Worm (Caenorhabditis elegans) whole organism, L1 larva: Measurements from ENCODE around the gene Y43B11AR.1.
A peak's percentile ranks its signal among the peaks of the same experiment; 100 is the strongest.

Source experiments
- C04F5.9 ChIP-seq: sonication (generic microtip); optimal IDR thresholded peaks from 2 replicates; lab custom pipeline; 2016; ENCODE audit warnings: missing genetic modification characterization, missing compliant biosample characterization
- C34B4.2 ChIP-seq: sonication (generic microtip); optimal IDR thresholded peaks from 2 replicates; lab custom pipeline; 2017; ENCODE audit warnings: mild to moderate bottlenecking, missing genetic modification characterization, missing compliant biosample characterization
- Y116A8C.19 ChIP-seq: sonication (generic microtip); optimal IDR thresholded peaks from 2 replicates; lab custom pipeline; 2016; ENCODE audit warnings: missing compliant biosample characterization, missing genetic modification characterization, borderline replicate concordance
- aly-2 ChIP-seq: fragments of 150-350 bp; optimal IDR thresholded peaks from 2 replicates; lab custom pipeline; 2014; ENCODE audit warnings: missing biosample characterization, missing genetic modification characterization
- ceh-8 ChIP-seq: fragments of 200-800 bp; sonication (Bioruptor generic); optimal IDR thresholded peaks from 2 replicates; lab custom pipeline; 2018; ENCODE audit warnings: mild to moderate bottlenecking, missing genetic modification characterization, moderate library complexity, missing compliant biosample characterization
- ceh-82 ChIP-seq, 3 experiments: fragments of 150-350 bp in 1 of 3; sonication (generic microtip) in 2 of 3; optimal IDR thresholded peaks; 2 replicates each; lab custom pipeline; 2014 to 2017; ENCODE audit warnings: missing biosample characterization in 3 of 3, missing genetic modification characterization in 3 of 3
- ceh-88 ChIP-seq: fragments of 200-800 bp; sonication (Bioruptor generic); IDR thresholded peaks from 2 replicates; pipeline ENCODE4 v1.3.6; 2022; ENCODE audit warnings: missing genetic modification characterization, missing compliant biosample characterization
- ces-1 ChIP-seq: fragments of 150-350 bp; optimal IDR thresholded peaks from 2 replicates; lab custom pipeline; 2014; ENCODE audit warnings: missing biosample characterization, missing genetic modification reagents, missing genetic modification characterization
- dpl-1 ChIP-seq, 3 experiments: fragments of 150-350 bp in 2 of 3; sonication (generic microtip) in 1 of 3; optimal IDR thresholded peaks; 2 replicates each; lab custom pipeline; 2014 to 2017; ENCODE audit warnings: missing biosample characterization in 3 of 3, missing genetic modification characterization in 3 of 3, missing genetic modification reagents in 3 of 3
- dsc-1 ChIP-seq: sonication (generic microtip); optimal IDR thresholded peaks from 2 replicates; lab custom pipeline; 2016; ENCODE audit warnings: mild to moderate bottlenecking, missing genetic modification characterization, missing compliant biosample characterization
- efl-1 ChIP-seq, 4 experiments: fragments of 150-350 bp; optimal IDR thresholded peaks in 3 of 4; peaks in 1 of 4; 1 replicate in 1 of 4; 2 replicates in 3 of 4; lab custom pipeline; 2014; ENCODE audit warnings: missing biosample characterization in 2 of 4, missing genetic modification characterization in 2 of 4, missing genetic modification reagents in 2 of 4
- egl-13 ChIP-seq: sonication (generic microtip); optimal IDR thresholded peaks from 2 replicates; lab custom pipeline; 2016; ENCODE audit warnings: missing genotype, missing genetic modification reagents, missing genetic modification characterization, missing compliant biosample characterization
- egl-27 ChIP-seq, 2 experiments: fragments of 150-350 bp in 1 of 2; sonication (generic microtip); optimal IDR thresholded peaks; 3 replicates each; lab custom pipeline; 2017 to 2018; ENCODE audit warnings: missing biosample characterization in 2 of 2, missing genetic modification characterization in 2 of 2, missing genetic modification reagents in 2 of 2
- elt-2 ChIP-seq: sonication (generic microtip); optimal IDR thresholded peaks from 2 replicates; lab custom pipeline; 2016; ENCODE audit warnings: missing genetic modification characterization, mild to moderate bottlenecking, inconsistent platforms, missing compliant biosample characterization, missing genetic modification reagents
- elt-3 ChIP-seq, 6 experiments: fragments of 150-350 bp in 1 of 6; sonication (generic microtip); optimal IDR thresholded peaks; 2 replicates each; lab custom pipeline; 2017 to 2018; ENCODE audit warnings: missing biosample characterization in 6 of 6, missing genetic modification characterization in 6 of 6, inconsistent platforms in 1 of 6
- fkh-10 ChIP-seq: sonication (generic microtip); optimal IDR thresholded peaks from 2 replicates; lab custom pipeline; 2017; ENCODE audit warnings: missing biosample characterization, missing genetic modification reagents, missing genetic modification characterization
- grh-1 ChIP-seq: fragments of 200-800 bp; sonication (Bioruptor generic); IDR thresholded peaks from 2 replicates; pipeline ENCODE4 v1.3.6; 2022; ENCODE audit warnings: missing genetic modification reagents, missing genetic modification characterization, missing compliant biosample characterization
- irx-1 ChIP-seq: sonication (generic microtip); optimal IDR thresholded peaks from 2 replicates; lab custom pipeline; 2016; ENCODE audit warnings: missing genetic modification characterization, missing compliant biosample characterization
- isw-1 ChIP-seq: fragments of 200-800 bp; sonication (Bioruptor generic); IDR thresholded peaks from 2 replicates; pipeline ENCODE4 v1.3.6; 2022; ENCODE audit warnings: missing genetic modification characterization, missing compliant biosample characterization
- lin-13 ChIP-seq: fragments of 150-350 bp; optimal IDR thresholded peaks from 2 replicates; lab custom pipeline; 2014; ENCODE audit warnings: missing biosample characterization, missing genetic modification reagents, missing genetic modification characterization
- lin-14 ChIP-seq: fragments of 200-800 bp; sonication (Bioruptor generic); optimal IDR thresholded peaks from 2 replicates; lab custom pipeline; 2018; ENCODE audit warnings: mild to moderate bottlenecking, missing genetic modification characterization, moderate library complexity, missing compliant biosample characterization
- lin-15B ChIP-seq: fragments of 150-350 bp; sonication (generic microtip); optimal IDR thresholded peaks from 3 replicates; lab custom pipeline; 2014; ENCODE audit warnings: missing biosample characterization, missing genetic modification characterization
- lir-3 ChIP-seq: sonication (generic microtip); optimal IDR thresholded peaks from 2 replicates; lab custom pipeline; 2016; ENCODE audit warnings: mild to moderate bottlenecking, missing genetic modification characterization, moderate library complexity, missing compliant biosample characterization; ENCODE audit not compliant: poor library complexity
- lsy-2 ChIP-seq, 2 experiments: fragments of 150-350 bp; optimal IDR thresholded peaks; 2 replicates each; lab custom pipeline; 2014; ENCODE audit warnings: missing biosample characterization in 2 of 2, missing genetic modification characterization in 2 of 2
- mab-9 ChIP-seq: fragments of 200-800 bp; sonication (Bioruptor generic); IDR thresholded peaks from 2 replicates; pipeline ENCODE4 v1.3.6; 2022; ENCODE audit warnings: missing genetic modification reagents, missing genetic modification characterization, missing compliant biosample characterization
- mep-1 ChIP-seq: fragments of 150-350 bp; optimal IDR thresholded peaks from 2 replicates; lab custom pipeline; 2014; ENCODE audit warnings: missing biosample characterization, missing genetic modification characterization
- nhr-11 ChIP-seq: fragments of 150-350 bp; optimal IDR thresholded peaks from 2 replicates; lab custom pipeline; 2014; ENCODE audit warnings: missing biosample characterization, missing genetic modification characterization
- nhr-12 ChIP-seq: sonication (generic microtip); optimal IDR thresholded peaks from 2 replicates; lab custom pipeline; 2017; ENCODE audit warnings: missing biosample characterization, missing genetic modification characterization
- nhr-19 ChIP-seq: fragments of 200-800 bp; sonication (Bioruptor generic); conservative IDR thresholded peaks from 2 replicates; pipeline ENCODE4 v1.3.6; 2022; ENCODE audit warnings: missing genetic modification characterization, missing compliant biosample characterization
- nhr-20 ChIP-seq: sonication (generic microtip); optimal IDR thresholded peaks from 2 replicates; lab custom pipeline; 2016; ENCODE audit warnings: mild to moderate bottlenecking, missing genetic modification characterization, missing compliant biosample characterization
- nhr-47 ChIP-seq: sonication (generic microtip); optimal IDR thresholded peaks from 2 replicates; lab custom pipeline; 2016; ENCODE audit warnings: mild to moderate bottlenecking, missing genetic modification characterization, moderate library complexity, missing compliant biosample characterization
- nhr-71 ChIP-seq: sonication (generic microtip); optimal IDR thresholded peaks from 2 replicates; lab custom pipeline; 2016; ENCODE audit warnings: mild to moderate bottlenecking, missing genetic modification characterization, moderate library complexity, missing compliant biosample characterization
- nhr-76 ChIP-seq: sonication (generic microtip); optimal IDR thresholded peaks from 2 replicates; lab custom pipeline; 2017; ENCODE audit warnings: missing biosample characterization, missing genetic modification characterization
- nhr-77 ChIP-seq: fragments of 150-350 bp; optimal IDR thresholded peaks from 2 replicates; lab custom pipeline; 2014; ENCODE audit warnings: missing biosample characterization, missing genetic modification characterization
- nhr-84 ChIP-seq: sonication (generic microtip); optimal IDR thresholded peaks from 2 replicates; lab custom pipeline; 2017; ENCODE audit warnings: missing biosample characterization, missing genetic modification characterization
- pag-3 ChIP-seq: sonication (generic microtip); optimal IDR thresholded peaks from 2 replicates; lab custom pipeline; 2017; ENCODE audit warnings: missing genetic modification characterization, mild to moderate bottlenecking, missing compliant biosample characterization, antibody characterized with exemption, borderline replicate concordance; ENCODE audit not compliant: insufficient read depth
- pax-3 ChIP-seq: fragments of 200-800 bp; sonication (Bioruptor generic); optimal IDR thresholded peaks from 2 replicates; lab custom pipeline; 2018; ENCODE audit warnings: mild to moderate bottlenecking, missing genetic modification characterization, moderate library complexity, missing compliant biosample characterization
- rnt-1 ChIP-seq: sonication (generic microtip); optimal IDR thresholded peaks from 2 replicates; lab custom pipeline; 2016; ENCODE audit warnings: mild to moderate bottlenecking, missing genetic modification characterization, moderate library complexity, missing compliant biosample characterization
- skn-1 ChIP-seq: fragments of 150-350 bp; optimal IDR thresholded peaks from 2 replicates; lab custom pipeline; 2014; ENCODE audit warnings: missing biosample characterization, missing genetic modification characterization
- snpc-4 ChIP-seq: fragments of 150-350 bp; optimal IDR thresholded peaks from 2 replicates; lab custom pipeline; 2014; ENCODE audit warnings: missing biosample characterization, missing genetic modification characterization
- snu-23 ChIP-seq: sonication (generic microtip); optimal IDR thresholded peaks from 2 replicates; lab custom pipeline; 2016; ENCODE audit warnings: missing genetic modification characterization, missing compliant biosample characterization
- sptf-1 ChIP-seq: fragments of 150-350 bp; optimal IDR thresholded peaks from 2 replicates; lab custom pipeline; 2014; ENCODE audit warnings: missing biosample characterization, missing genetic modification characterization
- tbx-2 ChIP-seq: sonication (generic microtip); optimal IDR thresholded peaks from 2 replicates; lab custom pipeline; 2016; ENCODE audit warnings: missing genetic modification characterization, missing compliant biosample characterization
- tlp-1 ChIP-seq: fragments of 150-350 bp; optimal IDR thresholded peaks from 2 replicates; lab custom pipeline; 2014; ENCODE audit warnings: missing biosample characterization, missing genetic modification characterization
- unc-130 ChIP-seq: fragments of 150-350 bp; optimal IDR thresholded peaks from 2 replicates; lab custom pipeline; 2017; ENCODE audit warnings: missing biosample characterization, missing genetic modification characterization, inconsistent platforms
- unc-86 ChIP-seq: sonication (generic microtip); optimal IDR thresholded peaks from 2 replicates; lab custom pipeline; 2016; ENCODE audit warnings: missing genetic modification characterization, missing compliant biosample characterization
- xbp-1 ChIP-seq: sonication (generic microtip); optimal IDR thresholded peaks from 2 replicates; lab custom pipeline; 2016; ENCODE audit warnings: missing genetic modification characterization, missing compliant biosample characterization
- zag-1 ChIP-seq: fragments of 150-350 bp; optimal IDR thresholded peaks from 2 replicates; lab custom pipeline; 2014; ENCODE audit warnings: missing biosample characterization, missing genetic modification characterization
- ztf-11 ChIP-seq, 2 experiments: sonication (generic microtip); optimal IDR thresholded peaks; 2 replicates each; lab custom pipeline; 2016 to 2017; ENCODE audit warnings: missing genetic modification characterization in 2 of 2, missing biosample characterization in 1 of 2, missing compliant biosample characterization in 1 of 2

The Y43B11AR.1 gene

DNA sequence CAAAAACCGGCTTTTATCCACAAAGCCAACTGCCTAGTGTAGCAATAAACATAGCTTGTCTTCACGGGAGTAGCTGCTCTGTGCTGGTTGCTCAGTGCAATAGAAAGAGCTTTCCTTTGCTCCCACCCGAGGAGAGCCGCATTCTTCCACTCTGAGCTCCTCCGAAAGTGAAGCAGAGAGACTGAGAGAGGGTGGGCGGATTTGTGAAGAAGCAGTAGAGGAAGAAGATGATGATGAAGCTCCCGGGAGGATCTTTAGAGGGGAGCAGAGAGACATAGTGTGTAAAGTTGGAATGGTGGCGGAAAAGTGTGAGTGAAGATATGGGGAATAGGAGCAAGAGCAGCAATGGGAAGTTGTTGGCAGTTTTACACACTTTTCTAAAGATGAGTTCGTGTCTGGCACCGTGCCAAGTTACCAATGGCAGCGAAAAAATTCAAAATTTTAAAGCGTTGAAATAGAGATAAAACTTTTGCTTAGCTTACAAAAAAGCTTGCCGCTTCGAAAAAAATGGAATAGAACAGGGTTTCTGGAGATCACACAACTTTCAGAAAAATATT is 17.3 kb downstream of the Y43B11AR.1 start, which contains the start of gene ZC477.4:
Gene ZC477.4, minus strand, starts transcription at position 276 of the 557 bp plus-strand sequence.
- TF ChIP-seq nhr-12 (tag; lab: Kevin White, UChicago): no peak
- no peak for TF ChIP-seq nhr-84 (tag; lab: Kevin White, UChicago)
- no peak for TF ChIP-seq tbx-2
- no peak for TF ChIP-seq ceh-8
- peak; percentile 37 for TF ChIP-seq snu-23
- peak; percentile 90 for TF ChIP-seq pag-3 (tag; lab: Kevin White, UChicago)
- peak; percentile 59 for TF ChIP-seq nhr-71
- no peak for TF ChIP-seq Y116A8C.19 (tag; lab: Kevin White, UChicago)
- TF ChIP-seq efl-1 (optimal IDR thresholded peaks at IDR 0.05; lab: Kevin White, UChicago): no peak
- TF ChIP-seq efl-1 (GFP tag; optimal IDR thresholded peaks at IDR 0.05 in 1 of 2; lab: Kevin White, UChicago): no peak
- TF ChIP-seq tlp-1 (tag; lab: Kevin White, UChicago): no peak
- peak; percentile 25 for TF ChIP-seq unc-130 (tag; lab: Kevin White, UChicago)
- no peak for TF ChIP-seq ceh-88 (GFP tag; lab: Robert Waterston, UW)
- peak; percentile 26; the same call in 1 of the 2 replicates for TF ChIP-seq nhr-19 (GFP tag; lab: Robert Waterston, UW)
- TF ChIP-seq rnt-1 (tag; lab: Kevin White, UChicago): peak; percentile 58
- TF ChIP-seq lin-14 (GFP tag; lab: Kevin White, UChicago): peak; percentile 74
- TF ChIP-seq irx-1: no peak
- no peak for TF ChIP-seq mab-9 (GFP tag; lab: Robert Waterston, UW)
- TF ChIP-seq grh-1 (GFP tag; lab: Robert Waterston, UW): no peak
- no peak for TF ChIP-seq lin-15B (tag; lab: Kevin White, UChicago)
- TF ChIP-seq elt-2 (tag; lab: Kevin White, UChicago): no peak
- no peak for TF ChIP-seq elt-3 (tag; optimal IDR thresholded peaks at IDR 0.05; lab: Kevin White, UChicago)
- no peak for TF ChIP-seq C34B4.2
- TF ChIP-seq dpl-1 (GFP tag; optimal IDR thresholded peaks at IDR 0.05; lab: Kevin White, UChicago): peak in 1 of 3 experiments; percentile 7
- no peak for TF ChIP-seq nhr-11 (tag; lab: Kevin White, UChicago)
- TF ChIP-seq lir-3 (tag; lab: Kevin White, UChicago): no peak
- TF ChIP-seq ceh-82 (tag; optimal IDR thresholded peaks at IDR 0.05; lab: Kevin White, UChicago): no peak
- peak; percentile 16 to 17 for TF ChIP-seq lsy-2 (tag; optimal IDR thresholded peaks at IDR 0.05; lab: Kevin White, UChicago)
- peak; percentile 59 for TF ChIP-seq dsc-1 (tag; lab: Kevin White, UChicago)
- TF ChIP-seq isw-1: no peak
- no peak for TF ChIP-seq zag-1
- TF ChIP-seq skn-1 (tag; lab: Kevin White, UChicago): no peak
- no peak for TF ChIP-seq nhr-47
- no peak for TF ChIP-seq pax-3
- no peak for TF ChIP-seq ces-1 (GFP tag; lab: Kevin White, UChicago)
- no peak for TF ChIP-seq egl-13 (tag; lab: Kevin White, UChicago)
- no peak for TF ChIP-seq ztf-11 (tag; optimal IDR thresholded peaks at IDR 0.05; lab: Kevin White, UChicago)
- no peak for TF ChIP-seq nhr-76 (tag; lab: Kevin White, UChicago)
- no peak for TF ChIP-seq snpc-4
- no peak for TF ChIP-seq fkh-10
- TF ChIP-seq nhr-20 (tag; lab: Kevin White, UChicago): peak; percentile 32
- TF ChIP-seq mep-1 (tag; lab: Kevin White, UChicago): no peak
- no peak for TF ChIP-seq sptf-1
- no peak for TF ChIP-seq aly-2 (tag; lab: Kevin White, UChicago)
- TF ChIP-seq nhr-77 (tag; lab: Kevin White, UChicago): peak; percentile 4
- no peak for TF ChIP-seq unc-86 (tag; lab: Kevin White, UChicago)
- no peak for TF ChIP-seq lin-13 (GFP tag; lab: Kevin White, UChicago)
- no peak for TF ChIP-seq xbp-1
- no peak for TF ChIP-seq C04F5.9
- TF ChIP-seq egl-27 (tag; optimal IDR thresholded peaks at IDR 0.05; lab: Kevin White, UChicago): no peak
